Fruit fly (Drosophila melanogaster): ENCODE measurements around the gene Sap30.

DNA sequence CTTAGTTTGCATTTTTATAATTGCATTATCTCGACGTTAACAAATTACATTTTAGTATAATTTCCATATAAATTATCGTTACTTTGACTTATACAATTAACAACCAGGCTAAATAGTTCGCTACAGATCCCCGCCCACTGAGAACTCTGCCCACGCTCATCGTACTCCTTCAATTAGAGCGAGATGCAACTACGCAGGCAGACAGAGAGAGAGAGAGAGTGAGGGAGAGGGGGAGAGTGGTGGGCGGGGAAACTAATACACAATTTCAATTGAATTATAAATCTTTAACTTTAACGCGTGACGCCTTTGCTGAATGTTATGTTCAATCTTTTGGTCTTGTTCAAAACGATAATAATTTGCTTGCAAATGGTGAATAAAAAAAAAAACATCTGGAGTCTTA is 11.1 kb downstream of the Sap30 start:
- no peak for TF ChIP-seq fd96Ca (GFP tag; IDR thresholded peaks at IDR 0.05)
- TF ChIP-seq Ets98B (GFP tag; IDR thresholded peaks at IDR 0.05) = no peak
- no peak for TF ChIP-seq gl (tag; optimal IDR thresholded peaks at IDR 0.05)
- no peak for TF ChIP-seq CG12605 (GFP tag; IDR thresholded peaks at IDR 0.05)
- TF ChIP-seq CG14655 (GFP tag; optimal IDR thresholded peaks at IDR 0.05) = no peak
- TF ChIP-seq CG15710 (tag; optimal IDR thresholded peaks at IDR 0.05) = no peak
- no peak for TF ChIP-seq Pif1B (GFP tag; optimal IDR thresholded peaks at IDR 0.05)
- no peak for TF ChIP-seq CG17806 (tag; optimal IDR thresholded peaks at IDR 0.05)
- TF ChIP-seq CG10348 (GFP tag; IDR thresholded peaks at IDR 0.05) = no peak
- no peak for TF ChIP-seq CG4496 (GFP tag; IDR thresholded peaks at IDR 0.05)
- TF ChIP-seq CG9948 (tag; optimal IDR thresholded peaks at IDR 0.05) = no peak
- TF ChIP-seq CG8159 (tag; optimal IDR thresholded peaks at IDR 0.05) = no peak
- TF ChIP-seq rn (GFP tag; IDR thresholded peaks at IDR 0.05) = no peak

Data from whole organism, pupa.